Fruit fly (Drosophila melanogaster) whole organism, wandering third instar larva: ENCODE data around the gene Clk.

Experiments
- GATAd ChIP-seq: sonication (Bioruptor generic); optimal IDR thresholded peaks from 2 replicates; lab custom pipeline; 2016; ENCODE audit warnings: missing biosample characterization, missing genetic modification characterization
- Hr78 ChIP-seq: fragments of >200 bp; optimal IDR thresholded peaks from 2 replicates; lab custom pipeline; 2017; ENCODE audit warnings: missing biosample characterization, missing genetic modification characterization
- Jra ChIP-seq: sonication (Bioruptor generic); optimal IDR thresholded peaks from 2 replicates; lab custom pipeline; 2016; ENCODE audit warnings: missing biosample characterization, missing genetic modification characterization
- Rel ChIP-seq, 2 experiments: fragments of 200-800 bp; sonication (Bioruptor generic) in 1 of 2; optimal IDR thresholded peaks; 2 replicates in 1 of 2; 3 replicates in 1 of 2; lab custom pipeline; 2016 to 2019; ENCODE audit warnings: mild to moderate bottlenecking in 2 of 2, missing biosample characterization in 2 of 2, missing genetic modification characterization in 2 of 2, moderate library complexity in 1 of 2
- Sp1 ChIP-seq: fragments of 200-800 bp; sonication (Bioruptor generic); optimal IDR thresholded peaks from 3 replicates; lab custom pipeline; 2019; ENCODE audit warnings: missing biosample characterization, mild to moderate bottlenecking, missing genetic modification characterization, moderate library complexity
- Vsx2 ChIP-seq: fragments of 200-300, 225-300 bp; sonication (Bioruptor generic); optimal IDR thresholded peaks from 2 replicates; lab custom pipeline; 2018; ENCODE audit warnings: missing biosample characterization, missing genetic modification characterization; ENCODE audit not compliant: partially characterized antibody
- dmrt93B ChIP-seq: fragments of 200-800 bp; sonication (Bioruptor generic); optimal IDR thresholded peaks from 2 replicates; lab custom pipeline; 2018; ENCODE audit warnings: missing biosample characterization, mild to moderate bottlenecking, missing genetic modification characterization
- dsf ChIP-seq: sonication (Bioruptor generic); optimal IDR thresholded peaks from 2 replicates; lab custom pipeline; 2016; ENCODE audit warnings: missing biosample characterization, missing genetic modification characterization, borderline replicate concordance
- ey ChIP-seq: fragments of 200-800 bp; sonication (Bioruptor generic); optimal IDR thresholded peaks from 2 replicates; lab custom pipeline; 2016; ENCODE audit warnings: missing biosample characterization, missing genetic modification characterization
- fru ChIP-seq: fragments of 200-800 bp; sonication (Bioruptor generic); optimal IDR thresholded peaks from 3 replicates; lab custom pipeline; 2016; ENCODE audit warnings: missing biosample characterization, mild to moderate bottlenecking, missing genetic modification characterization
- lola ChIP-seq: fragments of >200 bp; optimal IDR thresholded peaks from 2 replicates; lab custom pipeline; 2017; ENCODE audit warnings: missing biosample characterization, missing genetic modification characterization
- pan ChIP-seq: fragments of >200 bp; optimal IDR thresholded peaks from 2 replicates; lab custom pipeline; 2017
- usp ChIP-seq: fragments of >200 bp; optimal IDR thresholded peaks from 2 replicates; lab custom pipeline; 2017; ENCODE audit warnings: missing biosample characterization, missing genetic modification characterization

DNA sequence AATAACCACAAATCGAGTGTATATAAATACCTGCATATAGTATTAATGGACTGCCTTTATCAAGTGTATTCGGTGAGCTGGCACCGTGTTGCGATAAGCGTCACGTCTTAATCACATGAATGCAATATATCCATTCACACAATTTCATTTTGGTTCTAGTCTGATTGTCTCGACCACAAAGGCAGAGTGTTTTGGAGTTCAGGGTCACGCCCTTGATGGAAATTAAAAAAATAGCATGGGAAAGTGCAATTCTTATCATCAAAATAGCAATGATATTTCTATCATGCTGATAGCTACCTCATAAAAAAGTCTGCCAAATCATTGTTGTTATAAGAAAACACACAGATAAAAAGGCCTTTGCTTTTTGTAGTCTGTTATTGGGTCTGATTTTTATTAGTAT lies 17.4 kb upstream of the Clk start:
- TF ChIP-seq usp (GFP tag; lab: Kevin White, UChicago) (no peak), ey (GFP tag; lab: Kevin White, UChicago) (no peak), Hr78 (GFP tag; lab: Kevin White, UChicago) (no peak), pan (no peak), Sp1 (GFP tag; lab: Kevin White, UChicago) (no peak), Jra (no peak), Rel (GFP tag; optimal IDR thresholded peaks at IDR 0.05; lab: Kevin White, UChicago) (no peak), Rel (tag; optimal IDR thresholded peaks at IDR 0.05; lab: Kevin White, UChicago) (no peak), GATAd (GFP tag; lab: Kevin White, UChicago) (no peak), dmrt93B (GFP tag; lab: Kevin White, UChicago) (no peak), Vsx2 (GFP tag; lab: Kevin White, UChicago) (no peak), lola (no peak), dsf (GFP tag; lab: Kevin White, UChicago) (no peak), fru (no peak)
